Fruit fly (Drosophila melanogaster): ENCODE measurements around the gene Acer.

Gene Acer

DNA sequence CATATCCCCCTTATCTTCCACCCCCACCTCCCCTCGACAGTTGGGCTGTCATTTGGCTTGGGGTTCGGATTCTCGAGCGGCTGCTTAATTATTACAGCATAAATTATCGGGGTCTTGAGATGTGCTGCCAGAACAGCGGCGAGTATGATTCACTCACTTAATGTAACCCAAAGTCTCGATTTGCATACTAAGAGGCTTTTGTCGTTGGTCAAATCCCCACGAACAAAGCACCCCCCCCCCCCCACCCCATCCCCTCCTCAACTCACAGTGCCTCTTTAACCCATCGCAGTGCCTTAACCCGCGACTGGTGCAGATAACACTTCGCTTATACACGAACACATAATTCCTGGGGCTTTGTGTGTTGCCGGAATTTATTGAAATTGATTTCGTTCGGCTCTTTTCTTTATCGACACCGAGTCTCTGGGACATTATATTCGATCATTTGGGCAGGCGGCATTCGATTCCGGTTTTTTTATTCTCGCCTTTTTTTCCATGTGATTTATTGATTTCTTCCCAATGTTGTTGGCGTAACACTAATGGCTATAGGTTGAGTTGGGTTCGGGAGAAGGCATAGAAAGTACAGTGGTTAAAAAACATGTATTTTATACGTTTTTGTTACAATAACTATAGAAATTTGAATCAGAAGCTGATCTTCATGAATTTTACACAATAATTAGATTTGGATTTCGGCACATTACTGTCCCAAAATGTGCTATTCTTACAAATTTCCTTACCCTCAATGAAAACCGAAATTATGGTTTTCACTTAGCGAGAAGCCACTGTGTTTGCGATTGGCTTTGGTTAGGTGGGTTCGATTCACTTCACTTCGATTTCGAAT, 32.3 kb downstream of the Acer start (continued):
- TF ChIP-seq E2f1 (GFP tag; IDR thresholded peaks at IDR 0.05) (no peak), org-1 (GFP tag; optimal IDR thresholded peaks at IDR 0.05) (peak; percentile 32), Hr3 (GFP tag; optimal IDR thresholded peaks at IDR 0.05) (no peak), Tbp (GFP tag; optimal IDR thresholded peaks at IDR 0.05) (no peak), BtbVII (GFP tag; optimal IDR thresholded peaks at IDR 0.05) (peak; percentile 19), Nf-YB (GFP tag; optimal IDR thresholded peaks at IDR 0.05) (peak; percentile 13), dati (GFP tag; IDR thresholded peaks at IDR 0.05) (no peak), CG30431 (GFP tag; optimal IDR thresholded peaks at IDR 0.05) (peak; percentile 54), Opbp (GFP tag; IDR thresholded peaks at IDR 0.05; ENCODE audit: partially characterized antibody) (no peak), chinmo (GFP tag; IDR thresholded peaks at IDR 0.05; ENCODE audit: partially characterized antibody) (0 out of 4 replicates have a peak, but pooled peaks have one; percentile 79), Side (GFP tag; optimal IDR thresholded peaks at IDR 0.05) (peak; percentile 51), Dip2 (GFP tag; IDR thresholded peaks at IDR 0.05) (no peak), CG4820 (GFP tag; optimal IDR thresholded peaks at IDR 0.05) (no peak), CG31365 (tag; optimal IDR thresholded peaks at IDR 0.05) (no peak), Xbp1 (GFP tag; optimal IDR thresholded peaks at IDR 0.05) (peak; percentile 32), fu2 (GFP tag; optimal IDR thresholded peaks at IDR 0.05) (no peak), so (GFP tag; IDR thresholded peaks at IDR 0.05) (no peak), nerfin-1 (tag; optimal IDR thresholded peaks at IDR 0.05) (peak; percentile 37), tin (GFP tag; optimal IDR thresholded peaks at IDR 0.05) (no peak), CG17802 (tag; optimal IDR thresholded peaks at IDR 0.05) (no peak), tna (GFP tag; IDR thresholded peaks at IDR 0.05; ENCODE audit: partially characterized antibody) (no peak), Mrtf (GFP tag; IDR thresholded peaks at IDR 0.05) (no peak), CG17359 (tag; optimal IDR thresholded peaks at IDR 0.05) (peak; percentile 37), CG10959 (GFP tag; IDR thresholded peaks at IDR 0.05) (peak; percentile 61; the same call in 1 of the 2 replicates), CG10979 (tag; optimal IDR thresholded peaks at IDR 0.05) (peak; percentile 73), Atf-2 (GFP tag; optimal IDR thresholded peaks at IDR 0.05) (no peak), D19B (GFP tag; optimal IDR thresholded peaks at IDR 0.05) (no peak), CG10147 (GFP tag; optimal IDR thresholded peaks at IDR 0.05) (no peak), CG9797 (GFP tag; optimal IDR thresholded peaks at IDR 0.05) (no peak), gsb-n (tag; optimal IDR thresholded peaks at IDR 0.05) (peak; percentile 95), CG4360 (GFP tag; IDR thresholded peaks at IDR 0.05) (no peak), dm (GFP tag; optimal IDR thresholded peaks at IDR 0.05) (no peak), nerfin-2 (GFP tag; IDR thresholded peaks at IDR 0.05; ENCODE audit: partially characterized antibody) (no peak), H15 (GFP tag; IDR thresholded peaks at IDR 0.05) (no peak), CG3995 (GFP tag; optimal IDR thresholded peaks at IDR 0.05) (no peak), Aef1 (GFP tag; IDR thresholded peaks at IDR 0.05) (no peak), Hand (GFP tag; optimal IDR thresholded peaks at IDR 0.05) (no peak), run (tag; optimal IDR thresholded peaks at IDR 0.05) (no peak), CG10209 (GFP tag; optimal IDR thresholded peaks at IDR 0.05) (no peak), ftz-f1 (GFP tag; optimal IDR thresholded peaks at IDR 0.05) (no peak), CG33213 (GFP tag; optimal IDR thresholded peaks at IDR 0.05) (no peak), fd3F (GFP tag; optimal IDR thresholded peaks at IDR 0.05) (no peak), PHDP (tag; optimal IDR thresholded peaks at IDR 0.05) (peak; percentile 22), MTF-1 (GFP tag; optimal IDR thresholded peaks at IDR 0.05; ENCODE audit: borderline replicate concordance) (no peak), CG13123 (GFP tag; optimal IDR thresholded peaks at IDR 0.05) (peak; percentile 17), CG8924 (tag; optimal IDR thresholded peaks at IDR 0.05) (peak; percentile 66), CG34376 (GFP tag; optimal IDR thresholded peaks at IDR 0.05) (no peak), CG43689 (GFP tag; IDR thresholded peaks at IDR 0.05) (no peak), CG17612 (GFP tag; IDR thresholded peaks at IDR 0.05) (no peak), Mad (GFP tag; optimal IDR thresholded peaks at IDR 0.05) (no peak)
